Worm (Caenorhabditis elegans): ENCODE results near the gene R13H4.6.

Gene R13H4.6

ce11 chrV:11913283-11913682 is 50.4 kb downstream of the R13H4.6 start:
- TF ChIP-seq flt-1 (GFP tag; IDR thresholded peaks at IDR 0.05) (no peak), T22C8.4 (GFP tag; IDR thresholded peaks at IDR 0.05) (no peak), med-1 (GFP tag; optimal IDR thresholded peaks at IDR 0.05; ENCODE audit: insufficient read depth) (no peak), cog-1 (tag; optimal IDR thresholded peaks at IDR 0.05) (no peak), ztf-23 (GFP tag; IDR thresholded peaks at IDR 0.05) (no peak)
